Worm (Caenorhabditis elegans): ENCODE measurements around the gene Y38H6C.20.

ce11 chrV:20600704-20601103, 49.7 kb upstream of the Y38H6C.20 start:
- no peak for TF ChIP-seq ama-1 (optimal IDR thresholded peaks at IDR 0.05)
- no peak for TF ChIP-seq ama-1 (GFP tag; optimal IDR thresholded peaks at IDR 0.05)
- TF ChIP-seq dox-1 (GFP tag; IDR thresholded peaks at IDR 0.05), result no peak
- TF ChIP-seq attf-3 (GFP tag; conservative IDR thresholded peaks at IDR 0.05), result no peak
- TF ChIP-seq rcor-1 (GFP tag; IDR thresholded peaks at IDR 0.05), result no peak
- TF ChIP-seq rec-8 (tag; optimal IDR thresholded peaks at IDR 0.05), result no peak
- TF ChIP-seq lsl-1 (GFP tag; optimal IDR thresholded peaks at IDR 0.05), result no peak
- no peak for TF ChIP-seq F39B2.1 (GFP tag; IDR thresholded peaks at IDR 0.05)
- no peak for TF ChIP-seq C17E4.6 (GFP tag; IDR thresholded peaks at IDR 0.05)
- TF ChIP-seq cebp-1 (GFP tag; IDR thresholded peaks at IDR 0.05), result no peak
- TF ChIP-seq cebp-1 (tag; optimal IDR thresholded peaks at IDR 0.05), result no peak
- no peak for TF ChIP-seq pha-4 (tag; optimal IDR thresholded peaks at IDR 0.05)
- TF ChIP-seq F37B4.10 (GFP tag; IDR thresholded peaks at IDR 0.05), result no peak
- no peak for TF ChIP-seq hlh-12 (tag; optimal IDR thresholded peaks at IDR 0.05)

All from whole organism, young adult.